Worm (Caenorhabditis elegans) whole organism, L4 larva: ENCODE measurements around the gene lab-2.

Source experiments
- D1046.2 ChIP-seq: fragments of 200-800 bp; sonication (Bioruptor generic); IDR thresholded peaks from 2 replicates; pipeline ENCODE4 v1.3.6; 2022; ENCODE audit warnings: missing genetic modification characterization, missing compliant biosample characterization
- F44E2.7 ChIP-seq: fragments of 200-800 bp; sonication (Bioruptor generic); IDR thresholded peaks from 2 replicates; pipeline ENCODE4 v2.1.2; 2022; ENCODE audit warnings: missing genetic modification characterization, missing compliant biosample characterization
- T26A8.4 ChIP-seq: fragments of 200-800 bp; sonication (Bioruptor generic); IDR thresholded peaks from 2 replicates; pipeline ENCODE4 v1.3.6; 2022; ENCODE audit warnings: missing genetic modification characterization, missing compliant biosample characterization
- Y105C5A.15 ChIP-seq: fragments of 200-800 bp; sonication (Bioruptor generic); IDR thresholded peaks from 2 replicates; pipeline ENCODE4 v1.3.6; 2022; ENCODE audit warnings: missing genetic modification characterization, missing compliant biosample characterization
- Y48G9A.11 ChIP-seq: fragments of 200-800 bp; sonication (Bioruptor generic); IDR thresholded peaks from 2 replicates; pipeline ENCODE4 v1.3.6; 2022; ENCODE audit warnings: missing genetic modification reagents, missing genetic modification characterization, missing compliant biosample characterization
- Y75B8A.6 ChIP-seq: fragments of 200-800 bp; sonication (Bioruptor generic); IDR thresholded peaks from 2 replicates; pipeline ENCODE4 v1.3.6; 2022; ENCODE audit warnings: missing genetic modification reagents, missing genetic modification characterization, missing compliant biosample characterization
- aly-2 ChIP-seq: sonication (generic microtip); optimal IDR thresholded peaks from 2 replicates; lab custom pipeline; 2018; ENCODE audit warnings: missing biosample characterization, missing genetic modification characterization
- ama-1 ChIP-seq: fragments of 150-350 bp; optimal IDR thresholded peaks from 2 replicates; lab custom pipeline; 2014; ENCODE audit warnings: inconsistent platforms, mixed read lengths
- arid-1 ChIP-seq: fragments of 200-800 bp; sonication (Bioruptor generic); conservative IDR thresholded peaks from 2 replicates; pipeline ENCODE4 v1.3.6; 2022; ENCODE audit warnings: missing genetic modification reagents, missing genetic modification characterization, missing compliant biosample characterization
- ceh-20 ChIP-seq: fragments of 200-800 bp; sonication (Bioruptor generic); IDR thresholded peaks from 2 replicates; pipeline ENCODE4 v1.3.6; 2022; ENCODE audit warnings: missing genetic modification reagents, missing genetic modification characterization, missing compliant biosample characterization
- ceh-62 ChIP-seq: sonication (generic microtip); optimal IDR thresholded peaks from 2 replicates; lab custom pipeline; 2017; ENCODE audit warnings: missing biosample characterization, missing genetic modification characterization
- ces-1 ChIP-seq: fragments of 150-350 bp; sonication (generic microtip); optimal IDR thresholded peaks from 4 replicates; lab custom pipeline; 2014; ENCODE audit warnings: missing biosample characterization, missing genetic modification reagents, missing genetic modification characterization
- cey-2 ChIP-seq: sonication (generic microtip); optimal IDR thresholded peaks from 3 replicates; lab custom pipeline; 2017; ENCODE audit warnings: missing genetic modification characterization, mild to moderate bottlenecking, missing compliant biosample characterization, antibody characterized with exemption, borderline replicate concordance; ENCODE audit not compliant: insufficient read depth
- daf-12 ChIP-seq: fragments of 150-350 bp; optimal IDR thresholded peaks from 2 replicates; lab custom pipeline; 2014; ENCODE audit warnings: missing biosample characterization, missing genetic modification reagents, missing genetic modification characterization
- daf-16 ChIP-seq, 3 experiments: sonication (generic microtip); optimal IDR thresholded peaks; 2 replicates each; lab custom pipeline; 2016 to 2017; ENCODE audit warnings: missing genetic modification characterization in 3 of 3, missing genetic modification reagents in 3 of 3, mild to moderate bottlenecking in 2 of 3, missing compliant biosample characterization in 2 of 3, missing biosample characterization in 1 of 3, moderate library complexity in 1 of 3
- daf-8 ChIP-seq: fragments of 200-800 bp; sonication (Bioruptor generic); IDR thresholded peaks from 2 replicates; pipeline ENCODE4 v1.3.6; 2022; ENCODE audit warnings: missing genetic modification characterization, missing compliant biosample characterization
- dmd-6 ChIP-seq: fragments of 200-800 bp; sonication (Bioruptor generic); IDR thresholded peaks from 2 replicates; pipeline ENCODE4 v1.3.6; 2022; ENCODE audit warnings: missing genetic modification reagents, missing genetic modification characterization, missing compliant biosample characterization
- dmd-8 ChIP-seq: fragments of 200-800 bp; sonication (Bioruptor generic); IDR thresholded peaks from 2 replicates; pipeline ENCODE4 v1.3.6; 2022; ENCODE audit warnings: missing genetic modification characterization, missing compliant biosample characterization
- duxl-1 ChIP-seq: sonication (generic microtip); optimal IDR thresholded peaks from 2 replicates; lab custom pipeline; 2016; ENCODE audit warnings: mild to moderate bottlenecking, missing genetic modification characterization, moderate library complexity, missing compliant biosample characterization; ENCODE audit not compliant: poor library complexity
- gei-8 ChIP-seq: fragments of 200-800 bp; sonication (Bioruptor generic); optimal IDR thresholded peaks from 2 replicates; lab custom pipeline; 2018; ENCODE audit warnings: mild to moderate bottlenecking, missing genetic modification characterization, missing compliant biosample characterization
- hif-1 ChIP-seq, 2 experiments: sonication (generic microtip); optimal IDR thresholded peaks; 2 replicates each; lab custom pipeline; 2016 to 2017; ENCODE audit warnings: missing compliant biosample characterization in 2 of 2, missing genetic modification characterization in 2 of 2, missing genetic modification reagents in 2 of 2, missing genotype in 2 of 2, mild to moderate bottlenecking in 1 of 2
- hlh-11 ChIP-seq: fragments of 200-800 bp; sonication (Bioruptor generic); optimal IDR thresholded peaks from 2 replicates; lab custom pipeline; 2018; ENCODE audit warnings: mild to moderate bottlenecking, missing genetic modification characterization, missing compliant biosample characterization
- hlh-30 ChIP-seq: sonication (generic microtip); optimal IDR thresholded peaks from 2 replicates; lab custom pipeline; 2017; ENCODE audit warnings: antibody characterized with exemption, mild to moderate bottlenecking, missing genetic modification characterization, missing compliant biosample characterization; ENCODE audit not compliant: insufficient read depth
- hmg-1.1 ChIP-seq: fragments of 200-800 bp; sonication (Bioruptor generic); IDR thresholded peaks from 2 replicates; pipeline ENCODE4 v1.3.6; 2022; ENCODE audit warnings: missing genetic modification reagents, missing genetic modification characterization, missing compliant biosample characterization
- lim-7 ChIP-seq: fragments of 200-800 bp; sonication (Bioruptor generic); IDR thresholded peaks from 2 replicates; pipeline ENCODE4 v1.3.6; 2022; ENCODE audit warnings: missing genetic modification characterization, missing compliant biosample characterization
- lin-1 ChIP-seq: fragments of 200-800 bp; sonication (Bioruptor generic); IDR thresholded peaks from 2 replicates; pipeline ENCODE4 v1.3.6; 2022; ENCODE audit warnings: missing genetic modification reagents, missing genetic modification characterization, missing compliant biosample characterization
- lin-29 ChIP-seq: fragments of 200-800 bp; sonication (Bioruptor generic); IDR thresholded peaks from 2 replicates; pipeline ENCODE4 v1.3.6; 2022; ENCODE audit warnings: missing genetic modification reagents, missing genetic modification characterization, missing compliant biosample characterization
- lin-38 ChIP-seq: fragments of 200-800 bp; sonication (Bioruptor generic); IDR thresholded peaks from 2 replicates; pipeline ENCODE4 v1.3.6; 2022; ENCODE audit warnings: missing genetic modification reagents, missing genetic modification characterization, missing compliant biosample characterization
- mdl-1 ChIP-seq, 2 experiments: fragments of 150-350 bp in 1 of 2; sonication (generic microtip) in 1 of 2; optimal IDR thresholded peaks; 2 replicates each; lab custom pipeline; 2014 to 2017; ENCODE audit warnings: missing biosample characterization in 2 of 2, missing genetic modification characterization in 2 of 2
- mdt-29 ChIP-seq: fragments of 200-800 bp; sonication (Bioruptor generic); IDR thresholded peaks from 2 replicates; pipeline ENCODE4 v1.3.6; 2022; ENCODE audit warnings: missing genetic modification reagents, missing genetic modification characterization, missing compliant biosample characterization
- mxl-3 ChIP-seq: fragments of 200-800 bp; sonication (Bioruptor generic); optimal IDR thresholded peaks from 2 replicates; lab custom pipeline; 2018; ENCODE audit warnings: mild to moderate bottlenecking, missing genetic modification characterization, missing compliant biosample characterization
- nhr-11 ChIP-seq: fragments of 150-350 bp; optimal IDR thresholded peaks from 2 replicates; lab custom pipeline; 2014; ENCODE audit warnings: missing biosample characterization, missing genetic modification characterization
- nhr-28 ChIP-seq: fragments of 150-350 bp; optimal IDR thresholded peaks from 2 replicates; lab custom pipeline; 2014; ENCODE audit warnings: missing biosample characterization, missing genetic modification characterization
- nhr-6 ChIP-seq: fragments of 150-350 bp; optimal IDR thresholded peaks from 2 replicates; lab custom pipeline; 2014; ENCODE audit warnings: missing biosample characterization, missing genetic modification characterization
- nhr-77 ChIP-seq: fragments of 150-350 bp; optimal IDR thresholded peaks from 2 replicates; lab custom pipeline; 2014; ENCODE audit warnings: missing biosample characterization, missing genetic modification characterization
- pha-4 ChIP-seq, 2 experiments: fragments of 150-350 bp in 1 of 2; fragments of 200-800 bp in 1 of 2; sonication (Bioruptor generic) in 1 of 2; IDR thresholded peaks in 1 of 2; optimal IDR thresholded peaks in 1 of 2; 2 replicates each; pipeline versions ENCODE4 v1.3.6 to Lab custom; 2014 to 2022; ENCODE audit warnings: missing genetic modification characterization in 2 of 2, missing genetic modification reagents in 2 of 2, missing biosample characterization in 1 of 2, missing compliant biosample characterization in 1 of 2
- pqm-1 ChIP-seq: sonication (generic microtip); optimal IDR thresholded peaks from 2 replicates; lab custom pipeline; 2017; ENCODE audit warnings: missing biosample characterization, missing genetic modification characterization
- rbr-2 ChIP-seq: sonication (generic microtip); optimal IDR thresholded peaks from 2 replicates; lab custom pipeline; 2016; ENCODE audit warnings: missing genotype, missing genetic modification characterization, missing compliant biosample characterization
- sdz-12 ChIP-seq: fragments of 200-800 bp; sonication (Bioruptor generic); optimal IDR thresholded peaks from 2 replicates; lab custom pipeline; 2018; ENCODE audit warnings: mild to moderate bottlenecking, missing genetic modification characterization, missing compliant biosample characterization
- set-16 ChIP-seq: fragments of 200-800 bp; sonication (Bioruptor generic); IDR thresholded peaks from 2 replicates; pipeline ENCODE4 v1.3.6; 2022; ENCODE audit warnings: missing genetic modification reagents, missing genetic modification characterization, missing compliant biosample characterization
- snpc-1.2 ChIP-seq: fragments of 200-800 bp; sonication (Bioruptor generic); IDR thresholded peaks from 2 replicates; pipeline ENCODE4 v1.3.6; 2022; ENCODE audit warnings: missing genetic modification reagents, missing genetic modification characterization, missing compliant biosample characterization
- spr-1 ChIP-seq: sonication (generic microtip); optimal IDR thresholded peaks from 2 replicates; lab custom pipeline; 2016; ENCODE audit warnings: mild to moderate bottlenecking, missing genetic modification characterization, missing compliant biosample characterization
- tra-1 ChIP-seq: fragments of 200-800 bp; sonication (Bioruptor generic); IDR thresholded peaks from 2 replicates; pipeline ENCODE4 v1.3.6; 2022; ENCODE audit warnings: missing genetic modification reagents, missing genetic modification characterization, missing compliant biosample characterization
- unc-62 ChIP-seq, 3 experiments: fragments of 150-350 bp in 1 of 3; sonication (generic microtip); optimal IDR thresholded peaks in 2 of 3; peaks in 1 of 3; 1 replicate in 1 of 3; 2 replicates in 2 of 3; lab custom pipeline; 2014 to 2017; ENCODE audit warnings: missing biosample characterization in 3 of 3, missing genetic modification characterization in 3 of 3, missing genetic modification reagents in 3 of 3, missing genotype in 1 of 3
- zfp-2 ChIP-seq: sonication (generic microtip); optimal IDR thresholded peaks from 2 replicates; lab custom pipeline; 2016; ENCODE audit warnings: mild to moderate bottlenecking, missing genetic modification characterization, missing compliant biosample characterization
- zfp-3 ChIP-seq: fragments of 200-800 bp; sonication (Bioruptor generic); conservative IDR thresholded peaks from 2 replicates; pipeline ENCODE4 v1.3.6; 2022; ENCODE audit warnings: missing genetic modification reagents, missing genetic modification characterization, missing compliant biosample characterization
- zip-2 ChIP-seq: fragments of 150-350 bp; optimal IDR thresholded peaks from 2 replicates; lab custom pipeline; 2014; ENCODE audit warnings: missing biosample characterization, missing genetic modification characterization

Gene lab-2

DNA sequence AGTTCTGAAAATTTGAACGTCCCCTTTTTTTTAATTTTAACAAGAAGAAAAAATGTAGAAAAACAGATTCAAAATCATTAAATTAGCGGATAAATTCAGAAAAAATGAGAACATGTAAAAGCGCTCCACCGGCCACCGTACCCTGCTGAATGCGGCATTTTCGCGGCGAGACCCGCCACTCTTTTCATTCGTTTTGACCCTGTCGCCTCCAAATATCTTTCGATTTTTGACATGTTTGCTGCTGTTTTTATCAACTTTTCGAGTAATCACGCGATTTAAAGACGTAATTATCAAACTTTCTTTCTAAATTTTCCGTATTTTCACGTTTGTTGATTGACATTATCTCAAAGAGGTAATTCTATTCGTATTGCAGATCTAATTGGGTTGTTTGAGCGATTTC, 6.8 kb upstream of the lab-2 start, which contains the start of gene gsp-2 (continued):
- peak; percentile 73 for TF ChIP-seq nhr-6 (tag; lab: Kevin White, UChicago)
- peak; percentile 42 for TF ChIP-seq pqm-1 (tag; lab: Kevin White, UChicago)
- peak; percentile 57; the same call in 1 of the 2 replicates for TF ChIP-seq lin-1 (GFP tag; lab: Robert Waterston, UW)
- peak; percentile 73 for TF ChIP-seq zfp-3 (GFP tag; lab: Robert Waterston, UW)
- no peak for TF ChIP-seq F44E2.7
- peak; percentile 63; the same call in 1 of the 2 replicates for TF ChIP-seq Y75B8A.6 (GFP tag; lab: Robert Waterston, UW)
- TF ChIP-seq mdt-29 (GFP tag; lab: Robert Waterston, UW), result peak; percentile 68
- peak in 1 of 2 experiments; percentile 96 for TF ChIP-seq unc-62 (GFP tag; optimal IDR thresholded peaks at IDR 0.05 in 1 of 2; lab: Kevin White, UChicago)
- TF ChIP-seq unc-62 (tag; optimal IDR thresholded peaks at IDR 0.05; lab: Kevin White, UChicago), result no peak
- no peak for TF ChIP-seq aly-2
- peak; percentile 74 for TF ChIP-seq nhr-11 (tag; lab: Kevin White, UChicago)
- peak; percentile 64; the same call in 1 of the 2 replicates for TF ChIP-seq lim-7 (GFP tag; lab: Robert Waterston, UW)
- TF ChIP-seq dmd-8, result no peak
- TF ChIP-seq snpc-1.2 (GFP tag; lab: Robert Waterston, UW), result 0 out of 2 replicates have a peak, but pooled peaks have one; percentile 33
- TF ChIP-seq hlh-11 (tag; lab: Kevin White, UChicago), result peak; percentile 86
- peak; percentile 28 for TF ChIP-seq zfp-2 (tag; lab: Kevin White, UChicago)
- no peak for TF ChIP-seq ces-1 (GFP tag; lab: Kevin White, UChicago)

DNA sequence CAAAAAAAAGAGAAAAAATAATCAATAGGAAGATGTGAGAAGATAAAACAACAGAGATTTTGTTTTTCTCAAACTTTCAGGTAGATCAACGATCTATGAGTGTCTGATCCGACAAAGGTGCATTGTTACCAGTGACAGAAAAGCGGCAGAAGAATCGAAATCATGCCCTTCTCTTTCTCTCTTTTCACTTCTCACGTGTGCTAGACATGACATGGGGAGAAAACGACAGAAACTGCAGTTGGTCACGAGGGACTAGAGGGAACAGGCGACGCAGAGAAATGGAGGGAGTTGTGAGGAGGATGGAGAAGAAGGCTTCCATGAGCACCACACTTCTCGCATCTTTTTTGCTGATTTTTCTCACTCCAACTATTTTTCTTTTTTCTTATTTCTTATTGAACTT, 5.8 kb upstream of the lab-2 start, which contains the start of gene F56C9.10:
Gene F56C9.10, minus strand, starts transcription at position 97 of the 400 bp plus-strand sequence.
- TF ChIP-seq nhr-6 (tag; lab: Kevin White, UChicago), result peak; percentile 55
- peak; percentile 84 for TF ChIP-seq hmg-1.1 (GFP tag; lab: Robert Waterston, UW)
- TF ChIP-seq mxl-3 (GFP tag; lab: Kevin White, UChicago), result peak; percentile 94
- TF ChIP-seq lin-29 (GFP tag; lab: Robert Waterston, UW), result peak; percentile 45; the same call in 1 of the 2 replicates
- peak; percentile 82 for TF ChIP-seq ceh-20 (GFP tag; lab: Robert Waterston, UW)
- TF ChIP-seq ama-1, result peak; percentile 40
- TF ChIP-seq sdz-12, result no peak
- no peak for TF ChIP-seq Y48G9A.11 (GFP tag; lab: Robert Waterston, UW)
- no peak for TF ChIP-seq daf-8
- TF ChIP-seq lin-38 (GFP tag; lab: Robert Waterston, UW), result peak; percentile 58
- TF ChIP-seq duxl-1 (tag; lab: Kevin White, UChicago), result no peak
- TF ChIP-seq D1046.2, result no peak
- peak in 1 of 2 experiments; percentile 65 for TF ChIP-seq daf-16 (GFP tag; optimal IDR thresholded peaks at IDR 0.05; lab: Kevin White, UChicago)
- peak; percentile 38 for TF ChIP-seq daf-16 (tag; optimal IDR thresholded peaks at IDR 0.05; lab: Kevin White, UChicago)
- TF ChIP-seq lin-1 (GFP tag; lab: Robert Waterston, UW), result 0 out of 2 replicates have a peak, but pooled peaks have one; percentile 36
- TF ChIP-seq pha-4 (GFP tag; IDR thresholded peaks at IDR 0.05; lab: Robert Waterston, UW), result 0 out of 2 replicates have a peak, but pooled peaks have one; percentile 66
- peak; percentile 71 for TF ChIP-seq pha-4 (tag; optimal IDR thresholded peaks at IDR 0.05; lab: Kevin White, UChicago)
- peak; percentile 64; the same call in 1 of the 2 replicates for TF ChIP-seq arid-1
- peak; percentile 89 for TF ChIP-seq cey-2 (tag; lab: Kevin White, UChicago)
- no peak for TF ChIP-seq ceh-62 (tag; lab: Kevin White, UChicago)
- peak; percentile 91 to 99 for TF ChIP-seq mdl-1 (tag; optimal IDR thresholded peaks at IDR 0.05; lab: Kevin White, UChicago)
- peak; percentile 63 for TF ChIP-seq gei-8
- TF ChIP-seq hif-1 (tag; optimal IDR thresholded peaks at IDR 0.05; lab: Kevin White, UChicago), result peak in 1 of 2 experiments; percentile 84
- no peak for TF ChIP-seq daf-12 (tag; lab: Kevin White, UChicago)
- TF ChIP-seq zip-2 (tag; lab: Kevin White, UChicago), result no peak
- peak; percentile 65 for TF ChIP-seq set-16 (GFP tag; lab: Robert Waterston, UW)
- peak; percentile 76 for TF ChIP-seq tra-1 (GFP tag; lab: Robert Waterston, UW)
- 0 out of 2 replicates have a peak, but pooled peaks have one; percentile 30 for TF ChIP-seq Y105C5A.15 (GFP tag; lab: Robert Waterston, UW)
- peak; percentile 73 for TF ChIP-seq T26A8.4
- TF ChIP-seq spr-1, result peak; percentile 47
- peak; percentile 69 for TF ChIP-seq rbr-2 (tag; lab: Kevin White, UChicago)
- peak; percentile 89 for TF ChIP-seq dmd-6 (GFP tag; lab: Robert Waterston, UW)
- peak; percentile 83 for TF ChIP-seq nhr-77 (tag; lab: Kevin White, UChicago)
- TF ChIP-seq nhr-28 (tag; lab: Kevin White, UChicago), result peak; percentile 90
- peak; percentile 100 for TF ChIP-seq hlh-30 (tag; lab: Kevin White, UChicago)
